Worm (Caenorhabditis elegans) whole organism, young adult: ENCODE data around the gene Y26G10.4.
A peak's percentile ranks its signal among the peaks of the same experiment; 100 is the strongest.

Experiments used
- F22D6.2 ChIP-seq: sonication (generic microtip); optimal IDR thresholded peaks from 2 replicates; lab custom pipeline; 2016; ENCODE audit warnings: mild to moderate bottlenecking, missing genetic modification characterization, missing compliant biosample characterization
- F39B2.1 ChIP-seq: fragments of 200-800 bp; sonication (Bioruptor generic); IDR thresholded peaks from 2 replicates; pipeline ENCODE4 v1.3.6; 2022; ENCODE audit warnings: missing genetic modification reagents, missing genetic modification characterization, missing compliant biosample characterization
- F57A8.1 ChIP-seq: fragments of 200-800 bp; sonication (Bioruptor generic); optimal IDR thresholded peaks from 2 replicates; lab custom pipeline; 2018; ENCODE audit warnings: mild to moderate bottlenecking, missing genetic modification characterization, moderate library complexity, missing compliant biosample characterization
- K11D2.4 ChIP-seq: fragments of 200-800 bp; sonication (Bioruptor generic); IDR thresholded peaks from 2 replicates; pipeline ENCODE4 v1.3.6; 2022; ENCODE audit warnings: missing genetic modification reagents, missing genetic modification characterization, missing compliant biosample characterization
- T07F8.4 ChIP-seq: sonication (generic microtip); optimal IDR thresholded peaks from 2 replicates; lab custom pipeline; 2016; ENCODE audit warnings: mild to moderate bottlenecking, missing genetic modification characterization, moderate library complexity, missing compliant biosample characterization
- akir-1 ChIP-seq: fragments of 200-800 bp; sonication (Bioruptor generic); optimal IDR thresholded peaks from 2 replicates; lab custom pipeline; 2018; ENCODE audit warnings: mild to moderate bottlenecking, missing genetic modification characterization, moderate library complexity, missing compliant biosample characterization
- cebp-1 ChIP-seq, 2 experiments: fragments of 200-800 bp in 1 of 2; sonication (Bioruptor generic) in 1 of 2; sonication (generic microtip) in 1 of 2; IDR thresholded peaks in 1 of 2; optimal IDR thresholded peaks in 1 of 2; 2 replicates each; pipeline versions ENCODE4 v1.3.6 to Lab custom; 2017 to 2022; ENCODE audit warnings: missing compliant biosample characterization in 2 of 2, missing genetic modification characterization in 2 of 2, mild to moderate bottlenecking in 1 of 2, missing genetic modification reagents in 1 of 2, moderate library complexity in 1 of 2
- ceh-40 ChIP-seq: fragments of 200-800 bp; sonication (Bioruptor generic); IDR thresholded peaks from 2 replicates; pipeline ENCODE4 v1.3.6; 2022; ENCODE audit warnings: missing genetic modification characterization, missing compliant biosample characterization
- ceh-58 ChIP-seq: fragments of 200-800 bp; sonication (Bioruptor generic); IDR thresholded peaks from 2 replicates; pipeline ENCODE4 v1.3.6; 2022; ENCODE audit warnings: missing genetic modification characterization, missing compliant biosample characterization
- ceh-91 ChIP-seq: fragments of 200-800 bp; sonication (Bioruptor generic); IDR thresholded peaks from 2 replicates; pipeline ENCODE4 v1.3.6; 2022; ENCODE audit warnings: missing genetic modification reagents, missing genetic modification characterization, missing compliant biosample characterization
- die-1 ChIP-seq: sonication (generic microtip); optimal IDR thresholded peaks from 2 replicates; lab custom pipeline; 2016; ENCODE audit warnings: missing genotype, mild to moderate bottlenecking, missing genetic modification characterization, missing compliant biosample characterization
- efl-1 ChIP-seq: fragments of 150-350 bp; optimal IDR thresholded peaks from 2 replicates; lab custom pipeline; 2014; ENCODE audit warnings: missing biosample characterization, missing genetic modification reagents, missing genetic modification characterization
- egl-44 ChIP-seq: fragments of 200-800 bp; sonication (Bioruptor generic); IDR thresholded peaks from 2 replicates; pipeline ENCODE4 v1.3.6; 2022; ENCODE audit warnings: missing genetic modification reagents, missing genetic modification characterization, missing compliant biosample characterization
- hlh-12 ChIP-seq: sonication (generic microtip); optimal IDR thresholded peaks from 2 replicates; lab custom pipeline; 2016; ENCODE audit warnings: missing genetic modification characterization, missing compliant biosample characterization
- hlh-26 ChIP-seq: fragments of 200-800 bp; sonication (Bioruptor generic); conservative IDR thresholded peaks from 2 replicates; pipeline ENCODE4 v1.3.6; 2022; ENCODE audit warnings: missing genetic modification reagents, missing genetic modification characterization, missing compliant biosample characterization
- lin-26 ChIP-seq: fragments of 200-800 bp; sonication (Bioruptor generic); IDR thresholded peaks from 2 replicates; pipeline ENCODE4 v1.3.6; 2022; ENCODE audit warnings: missing genetic modification reagents, missing genetic modification characterization, missing compliant biosample characterization
- lsl-1 ChIP-seq: fragments of 200-800 bp; sonication (Bioruptor generic); optimal IDR thresholded peaks from 2 replicates; lab custom pipeline; 2018; ENCODE audit warnings: mild to moderate bottlenecking, missing genetic modification characterization, moderate library complexity, missing compliant biosample characterization
- lsy-27 ChIP-seq: sonication (generic microtip); optimal IDR thresholded peaks from 2 replicates; lab custom pipeline; 2017; ENCODE audit warnings: missing genetic modification characterization, mild to moderate bottlenecking, missing compliant biosample characterization, antibody characterized with exemption, missing genotype, borderline replicate concordance; ENCODE audit not compliant: insufficient read depth
- madf-10 ChIP-seq: sonication (generic microtip); optimal IDR thresholded peaks from 2 replicates; lab custom pipeline; 2016; ENCODE audit warnings: mild to moderate bottlenecking, missing genetic modification characterization, missing compliant biosample characterization
- mcd-1 ChIP-seq: fragments of 200-800 bp; sonication (Bioruptor generic); IDR thresholded peaks from 2 replicates; pipeline ENCODE4 v1.3.6; 2022; ENCODE audit warnings: missing genetic modification reagents, missing genetic modification characterization, missing compliant biosample characterization
- nfya-2 ChIP-seq: fragments of 200-800 bp; sonication (Bioruptor generic); IDR thresholded peaks from 2 replicates; pipeline ENCODE4 v1.3.6; 2022; ENCODE audit warnings: missing genetic modification reagents, missing genetic modification characterization, missing compliant biosample characterization
- nhr-120 ChIP-seq: fragments of 200-800 bp; sonication (Bioruptor generic); IDR thresholded peaks from 2 replicates; pipeline ENCODE4 v1.3.6; 2022; ENCODE audit warnings: missing genetic modification characterization, missing compliant biosample characterization
- nhr-80 ChIP-seq: sonication (generic microtip); optimal IDR thresholded peaks from 2 replicates; lab custom pipeline; 2016; ENCODE audit warnings: missing genetic modification characterization, missing compliant biosample characterization
- rec-8 ChIP-seq, 2 experiments: sonication (generic microtip); optimal IDR thresholded peaks; 2 replicates each; lab custom pipeline; 2016; ENCODE audit warnings: mild to moderate bottlenecking in 2 of 2, missing genetic modification characterization in 2 of 2, missing genetic modification reagents in 2 of 2, missing genotype in 2 of 2, missing biosample characterization in 1 of 2, missing compliant biosample characterization in 1 of 2, moderate library complexity in 1 of 2
- repo-1 ChIP-seq: sonication (generic microtip); optimal IDR thresholded peaks from 2 replicates; lab custom pipeline; 2017; ENCODE audit warnings: mild to moderate bottlenecking, missing genetic modification characterization, missing compliant biosample characterization
- sea-2 ChIP-seq: fragments of 200-800 bp; sonication (Bioruptor generic); IDR thresholded peaks from 2 replicates; pipeline ENCODE4 v1.3.6; 2022; ENCODE audit warnings: missing genetic modification characterization, missing compliant biosample characterization
- tbp1 ChIP-seq: fragments of 200-800 bp; sonication (Bioruptor generic); optimal IDR thresholded peaks from 2 replicates; lab custom pipeline; 2018; ENCODE audit warnings: mild to moderate bottlenecking, missing genetic modification characterization, missing compliant biosample characterization
- unc-130 ChIP-seq: sonication (generic microtip); optimal IDR thresholded peaks from 2 replicates; lab custom pipeline; 2016; ENCODE audit warnings: missing genetic modification reagents, missing genetic modification characterization, missing compliant biosample characterization
- unc-62 ChIP-seq: fragments of 150-350 bp; optimal IDR thresholded peaks from 2 replicates; lab custom pipeline; 2014; ENCODE audit warnings: missing biosample characterization, missing genetic modification reagents, missing genetic modification characterization
- xnd-1 ChIP-seq: sonication (generic microtip); optimal IDR thresholded peaks from 2 replicates; lab custom pipeline; 2016; ENCODE audit warnings: missing genotype, missing genetic modification reagents, missing genetic modification characterization, missing compliant biosample characterization
- zfh-2 ChIP-seq: fragments of 200-800 bp; sonication (Bioruptor generic); conservative IDR thresholded peaks from 2 replicates; pipeline ENCODE4 v1.3.6; 2022; ENCODE audit warnings: missing genetic modification reagents, missing genetic modification characterization, missing compliant biosample characterization
- ztf-26 ChIP-seq: sonication (generic microtip); optimal IDR thresholded peaks from 2 replicates; lab custom pipeline; 2017; ENCODE audit warnings: missing genetic modification characterization, missing compliant biosample characterization

The Y26G10.4 gene

ce11 chrV:17718647-17719046 is 19.6 kb upstream of the Y26G10.4 start, which contains the start of gene str-77:
str-77 (plus strand) TSS chrV:17718947.
- TF ChIP-seq tbp1 (no peak), unc-130 (GFP tag; lab: Kevin White, UChicago) (no peak), repo-1 (tag; lab: Kevin White, UChicago) (no peak), efl-1 (GFP tag; lab: Kevin White, UChicago) (no peak), mcd-1 (GFP tag; lab: Robert Waterston, UW) (no peak), lsy-27 (tag; lab: Kevin White, UChicago) (no peak), F22D6.2 (no peak), xnd-1 (tag; lab: Kevin White, UChicago) (no peak)

DNA sequence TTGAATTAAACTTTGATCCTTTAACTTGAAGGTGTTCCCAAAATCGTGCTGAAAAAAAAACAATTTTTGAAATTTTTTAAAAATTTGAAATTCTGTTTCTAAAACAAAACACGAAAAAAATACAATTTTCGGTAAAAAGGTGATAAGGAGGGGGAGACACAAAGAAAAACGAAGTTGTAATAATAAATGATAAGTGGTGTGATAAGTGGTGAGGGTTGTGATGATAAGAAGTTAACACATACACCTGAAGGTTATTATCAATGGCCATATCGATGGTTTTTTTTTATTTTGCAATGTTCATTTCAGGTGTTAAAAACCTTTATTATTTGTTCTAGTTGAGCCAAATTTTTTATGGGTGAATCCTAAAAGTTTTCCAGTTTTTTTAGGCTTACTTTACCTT is 15.3 kb upstream of the Y26G10.4 start, which contains the start of gene twk-33:
twk-33 (minus strand) TSS at position 48 of the 400 bp plus-strand sequence.
- TF ChIP-seq ceh-91 (GFP tag; lab: Robert Waterston, UW) (no peak), F57A8.1 (GFP tag; lab: Kevin White, UChicago) (no peak), hlh-26 (GFP tag; lab: Robert Waterston, UW) (no peak), nhr-80 (tag; lab: Kevin White, UChicago) (peak; percentile 76)

DNA sequence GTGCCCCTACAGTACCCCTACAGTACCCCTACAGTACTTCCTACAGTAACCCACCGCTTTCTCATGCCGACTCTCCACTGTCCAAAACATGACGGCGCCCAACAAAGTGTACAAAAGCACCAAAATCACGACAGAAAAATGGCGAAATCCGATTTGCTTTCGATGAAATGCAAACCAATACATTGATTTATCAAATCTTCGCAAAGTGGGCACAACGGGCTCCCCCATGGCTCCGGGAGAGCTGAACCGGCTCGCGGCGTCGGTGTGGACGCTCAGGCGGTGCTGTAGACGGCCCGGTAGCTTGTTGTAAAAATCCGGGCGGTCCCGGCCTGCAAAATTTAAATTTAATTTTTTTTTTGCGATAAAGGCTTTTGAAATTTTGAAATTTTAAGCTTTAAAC is 13.4 kb upstream of the Y26G10.4 start:
- TF ChIP-seq cebp-1 (GFP tag; IDR thresholded peaks at IDR 0.05; lab: Robert Waterston, UW) (no peak), cebp-1 (tag; optimal IDR thresholded peaks at IDR 0.05; lab: Kevin White, UChicago) (no peak), nfya-2 (no peak), zfh-2 (GFP tag; lab: Robert Waterston, UW) (peak; percentile 68), nhr-120 (GFP tag; lab: Robert Waterston, UW) (0 out of 2 replicates have a peak, but pooled peaks have one; percentile 44)

ce11 chrV:17707022-17707421 is 8.0 kb upstream of the Y26G10.4 start, which contains the start of gene srh-31:
srh-31 (plus strand) TSS chrV:17707322.
- TF ChIP-seq nfya-2 (no peak), T07F8.4 (tag; lab: Kevin White, UChicago) (no peak), hlh-12 (tag; lab: Kevin White, UChicago) (no peak), egl-44 (GFP tag; lab: Robert Waterston, UW) (no peak), nhr-120 (GFP tag; lab: Robert Waterston, UW) (no peak), ceh-58 (GFP tag; lab: Robert Waterston, UW) (no peak), lin-26 (GFP tag; lab: Robert Waterston, UW) (no peak), madf-10 (tag; lab: Kevin White, UChicago) (no peak), lsl-1 (no peak), ztf-26 (tag; lab: Kevin White, UChicago) (no peak), ceh-40 (no peak), die-1 (tag; lab: Kevin White, UChicago) (no peak), sea-2 (GFP tag; lab: Robert Waterston, UW) (no peak), K11D2.4 (no peak), akir-1 (GFP tag; lab: Kevin White, UChicago) (no peak)
- TF ChIP-seq, all 124 proteins: peak for 0

DNA sequence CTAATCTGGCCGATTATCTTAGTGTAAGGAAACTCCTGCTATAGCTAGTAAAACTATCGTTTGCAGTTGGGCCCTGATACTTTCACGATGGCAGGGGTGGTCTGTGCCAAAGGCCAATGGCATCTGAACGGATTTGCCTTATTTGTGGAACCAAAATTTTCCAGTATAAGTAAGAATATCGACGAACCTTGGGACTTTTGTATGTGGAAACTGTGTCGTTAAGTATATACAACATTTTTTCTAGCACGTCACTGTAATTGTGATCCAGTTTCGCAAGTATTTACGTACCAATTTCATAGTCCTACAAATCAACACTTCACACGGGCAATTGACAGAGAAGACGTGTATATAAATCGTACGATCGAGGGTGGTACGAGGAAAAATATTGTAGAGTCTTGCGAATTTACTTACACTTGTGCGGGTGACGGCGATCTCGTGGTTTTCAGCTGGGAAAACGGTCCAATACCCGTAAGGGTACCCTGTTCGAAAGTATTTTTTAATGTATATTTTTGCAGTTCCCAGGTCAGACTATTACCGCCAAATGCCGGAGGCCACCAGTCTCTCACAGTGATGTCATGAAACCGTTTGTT is 7.3 kb upstream of the Y26G10.4 start:
- no peak for TF ChIP-seq K11D2.4
- no peak for TF ChIP-seq F39B2.1 (GFP tag; lab: Robert Waterston, UW)
- TF ChIP-seq egl-44 (GFP tag; lab: Robert Waterston, UW) = no peak
- no peak for TF ChIP-seq akir-1 (GFP tag; lab: Kevin White, UChicago)
- TF ChIP-seq rec-8 (tag; optimal IDR thresholded peaks at IDR 0.05; lab: Kevin White, UChicago) = no peak
- no peak for TF ChIP-seq unc-62 (GFP tag; lab: Kevin White, UChicago)
- TF ChIP-seq, all 124 proteins: peak for 0
